Fruit fly (Drosophila melanogaster) whole organism, pupa: ENCODE measurements around the gene sls.

Experiments
- CG10348 ChIP-seq: fragments of 200-800 bp; sonication (Bioruptor generic); IDR thresholded peaks from 2 replicates; pipeline ENCODE4 v1.3.6; 2022; ENCODE audit warnings: missing biosample characterization, missing genetic modification characterization
- CG12605 ChIP-seq: fragments of 200-800 bp; sonication (Bioruptor generic); IDR thresholded peaks from 2 replicates; pipeline ENCODE4 v1.3.6; 2022; ENCODE audit warnings: missing biosample characterization, missing genetic modification characterization
- CG13204 ChIP-seq: fragments of 200-800 bp; sonication (Bioruptor generic); optimal IDR thresholded peaks from 2 replicates; lab custom pipeline; 2018; ENCODE audit warnings: missing biosample characterization, mild to moderate bottlenecking, missing genetic modification characterization, moderate library complexity
- CG15710 ChIP-seq: fragments of 200-800 bp; sonication (Bioruptor generic); optimal IDR thresholded peaks from 2 replicates; lab custom pipeline; 2018; ENCODE audit warnings: missing biosample characterization, mild to moderate bottlenecking, missing genetic modification characterization, moderate library complexity
- Pif1B ChIP-seq: fragments of 200-800 bp; sonication (Bioruptor generic); optimal IDR thresholded peaks from 3 replicates; lab custom pipeline; 2016; ENCODE audit warnings: missing biosample characterization, missing genetic modification characterization
- gl ChIP-seq: fragments of 200-800 bp; sonication (Bioruptor generic); optimal IDR thresholded peaks from 2 replicates; lab custom pipeline; 2018; ENCODE audit warnings: missing biosample characterization, mild to moderate bottlenecking, missing genetic modification characterization
- rn ChIP-seq: fragments of 200-800 bp; sonication (Bioruptor generic); IDR thresholded peaks from 2 replicates; pipeline ENCODE4 v1.3.6; 2022; ENCODE audit warnings: missing biosample characterization, missing genetic modification characterization

DNA sequence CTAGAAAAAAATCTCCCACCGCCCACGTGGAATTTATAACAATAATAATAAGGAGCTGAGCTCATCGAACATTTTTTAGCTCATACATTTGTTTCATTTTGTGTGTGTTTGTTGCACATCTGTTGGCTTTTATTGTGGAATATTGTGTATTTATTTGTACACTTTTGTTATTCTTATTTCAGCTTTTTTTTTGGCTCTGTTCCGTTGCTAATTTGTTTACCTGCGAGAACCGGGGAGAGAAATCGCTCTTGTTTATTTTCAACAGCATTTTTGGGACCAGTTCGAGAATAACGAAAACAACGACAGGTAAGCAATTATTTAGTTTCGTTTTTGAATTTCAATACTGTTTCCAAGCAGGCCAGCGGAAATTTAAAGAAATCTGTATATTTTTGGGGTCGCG is 32.4 kb upstream of the sls start:
- no peak for TF ChIP-seq Pif1B (GFP tag; lab: Kevin White, UChicago)
- no peak for TF ChIP-seq CG12605 (GFP tag; lab: Robert Waterston, UW)
- no peak for TF ChIP-seq CG15710 (tag; lab: Kevin White, UChicago)
- no peak for TF ChIP-seq rn (GFP tag; lab: Robert Waterston, UW)
- TF ChIP-seq CG13204 (GFP tag; lab: Kevin White, UChicago), result no peak
- no peak for TF ChIP-seq CG10348 (GFP tag; lab: Robert Waterston, UW)
- TF ChIP-seq gl (tag; lab: Kevin White, UChicago), result no peak
